Fruit fly (Drosophila melanogaster): Measurements from ENCODE around the gene CG44532.

CG44532 gene

dm6 chrX:9163110-9163509 lies 1.2 kb downstream of the CG44532 start, which contains the start of gene mei-P26 (continued):
- TF ChIP-seq CG10959 (GFP tag; IDR thresholded peaks at IDR 0.05) (no peak), seq (GFP tag; IDR thresholded peaks at IDR 0.05) (no peak), corto (GFP tag; optimal IDR thresholded peaks at IDR 0.05) (no peak), CG7556 (GFP tag; optimal IDR thresholded peaks at IDR 0.05) (no peak), danr (GFP tag; IDR thresholded peaks at IDR 0.05) (no peak), ato (GFP tag; IDR thresholded peaks at IDR 0.05; ENCODE audit: partially characterized antibody) (peak; percentile 79), chm (GFP tag; IDR thresholded peaks at IDR 0.05) (no peak), mam (GFP tag; optimal IDR thresholded peaks at IDR 0.05) (no peak), her (GFP tag; optimal IDR thresholded peaks at IDR 0.05) (no peak), ems (GFP tag; optimal IDR thresholded peaks at IDR 0.05) (no peak), mld (GFP tag; IDR thresholded peaks at IDR 0.05; ENCODE audit: partially characterized antibody) (peak; percentile 74; the same call in 1 of the 3 replicates), sr (GFP tag; IDR thresholded peaks at IDR 0.05) (0 out of 3 replicates have a peak, but pooled peaks have one; percentile 11), lola (GFP tag; optimal IDR thresholded peaks at IDR 0.05) (no peak), stwl (tag; optimal IDR thresholded peaks at IDR 0.05) (peak; percentile 45), CG14050 (GFP tag; IDR thresholded peaks at IDR 0.05) (no peak), Sry-β (GFP tag; optimal IDR thresholded peaks at IDR 0.05) (no peak), Lhr (GFP tag; optimal IDR thresholded peaks at IDR 0.05) (no peak), CG4424 (GFP tag; optimal IDR thresholded peaks at IDR 0.05) (no peak), gcm (GFP tag; optimal IDR thresholded peaks at IDR 0.05) (no peak), stc (GFP tag; IDR thresholded peaks at IDR 0.05) (no peak), twi (tag; optimal IDR thresholded peaks at IDR 0.05) (no peak), CG11456 (GFP tag; IDR thresholded peaks at IDR 0.05) (no peak), CG14860 (GFP tag; IDR thresholded peaks at IDR 0.05; ENCODE audit: partially characterized antibody) (peak; percentile 76), CG1529 (GFP tag; optimal IDR thresholded peaks at IDR 0.05) (no peak), chinmo (GFP tag; IDR thresholded peaks at IDR 0.05; ENCODE audit: partially characterized antibody) (peak; percentile 94), CG10654 (GFP tag; optimal IDR thresholded peaks at IDR 0.05) (no peak), Ravus (GFP tag; IDR thresholded peaks at IDR 0.05) (no peak), da (GFP tag; optimal IDR thresholded peaks at IDR 0.05) (no peak), CG43689 (GFP tag; IDR thresholded peaks at IDR 0.05) (no peak), HLH3B (GFP tag; IDR thresholded peaks at IDR 0.05) (no peak), CG14710 (tag; optimal IDR thresholded peaks at IDR 0.05) (peak; percentile 26), Oli (tag; optimal IDR thresholded peaks at IDR 0.05) (no peak), CG9215 (GFP tag; IDR thresholded peaks at IDR 0.05) (no peak), CG1024 (GFP tag; IDR thresholded peaks at IDR 0.05) (no peak), CG3065 (GFP tag; optimal IDR thresholded peaks at IDR 0.05) (no peak), Ets97D (GFP tag; optimal IDR thresholded peaks at IDR 0.05) (no peak), fd102C (GFP tag; optimal IDR thresholded peaks at IDR 0.05) (no peak), slbo (GFP tag; IDR thresholded peaks at IDR 0.05) (no peak), Jarid2 (GFP tag; optimal IDR thresholded peaks at IDR 0.05) (no peak), CG7786 (GFP tag; optimal IDR thresholded peaks at IDR 0.05) (no peak), CG30020 (tag; optimal IDR thresholded peaks at IDR 0.05) (no peak), CG3995 (GFP tag; optimal IDR thresholded peaks at IDR 0.05) (peak; percentile 51), gt (GFP tag; IDR thresholded peaks at IDR 0.05) (no peak), CG8478 (optimal IDR thresholded peaks at IDR 0.05) (no peak), CG14014 (GFP tag; IDR thresholded peaks at IDR 0.05) (no peak), HLH54F (GFP tag; optimal IDR thresholded peaks at IDR 0.05) (no peak), Atf6 (GFP tag; IDR thresholded peaks at IDR 0.05) (no peak), CG13287 (GFP tag; IDR thresholded peaks at IDR 0.05; ENCODE audit: partially characterized antibody) (peak; percentile 86), sima (GFP tag; optimal IDR thresholded peaks at IDR 0.05) (no peak), CG12744 (GFP tag; optimal IDR thresholded peaks at IDR 0.05) (no peak), Sox102F (GFP tag; optimal IDR thresholded peaks at IDR 0.05) (no peak), rib (GFP tag; IDR thresholded peaks at IDR 0.05) (no peak)
